Worm (Caenorhabditis elegans) whole organism, L4 larva: ENCODE results near the gene K07D4.9.

Source experiments
- D1046.2 ChIP-seq: fragments of 200-800 bp; sonication (Bioruptor generic); IDR thresholded peaks from 2 replicates; pipeline ENCODE4 v1.3.6; 2022; ENCODE audit warnings: missing genetic modification characterization, missing compliant biosample characterization
- F10B5.3 ChIP-seq: sonication (generic microtip); optimal IDR thresholded peaks from 2 replicates; lab custom pipeline; 2016; ENCODE audit warnings: mild to moderate bottlenecking, missing genetic modification characterization, missing compliant biosample characterization
- F37D6.2 ChIP-seq: sonication (generic microtip); optimal IDR thresholded peaks from 2 replicates; lab custom pipeline; 2016; ENCODE audit warnings: mild to moderate bottlenecking, missing genetic modification characterization, missing compliant biosample characterization
- Y105C5A.15 ChIP-seq: fragments of 200-800 bp; sonication (Bioruptor generic); IDR thresholded peaks from 2 replicates; pipeline ENCODE4 v1.3.6; 2022; ENCODE audit warnings: missing genetic modification characterization, missing compliant biosample characterization
- ZK337.2 ChIP-seq: fragments of 200-800 bp; sonication (Bioruptor generic); IDR thresholded peaks from 2 replicates; pipeline ENCODE4 v1.3.6; 2022; ENCODE audit warnings: missing genetic modification reagents, missing genetic modification characterization, missing compliant biosample characterization
- aha-1 ChIP-seq: fragments of 150-350 bp; peaks from one replicate; lab custom pipeline; 2014; ENCODE audit warnings: missing biosample characterization, missing genetic modification characterization
- ceh-28 ChIP-seq: fragments of 150-350 bp; optimal IDR thresholded peaks from 2 replicates; lab custom pipeline; 2014; ENCODE audit warnings: missing biosample characterization, missing genetic modification reagents, missing genetic modification characterization
- ceh-32 ChIP-seq: sonication (generic microtip); optimal IDR thresholded peaks from 2 replicates; lab custom pipeline; 2016; ENCODE audit warnings: mild to moderate bottlenecking, missing genetic modification characterization, missing compliant biosample characterization; ENCODE audit not compliant: poor library complexity
- ceh-62 ChIP-seq: sonication (generic microtip); optimal IDR thresholded peaks from 2 replicates; lab custom pipeline; 2017; ENCODE audit warnings: missing biosample characterization, missing genetic modification characterization
- ctbp-1 ChIP-seq: fragments of 200-800 bp; sonication (Bioruptor generic); IDR thresholded peaks from 2 replicates; pipeline ENCODE4 v1.3.6; 2022; ENCODE audit warnings: missing genetic modification reagents, missing genetic modification characterization, missing compliant biosample characterization
- daf-8 ChIP-seq: fragments of 200-800 bp; sonication (Bioruptor generic); IDR thresholded peaks from 2 replicates; pipeline ENCODE4 v1.3.6; 2022; ENCODE audit warnings: missing genetic modification characterization, missing compliant biosample characterization
- dmd-8 ChIP-seq: fragments of 200-800 bp; sonication (Bioruptor generic); IDR thresholded peaks from 2 replicates; pipeline ENCODE4 v1.3.6; 2022; ENCODE audit warnings: missing genetic modification characterization, missing compliant biosample characterization
- dmd-9 ChIP-seq: fragments of 200-800 bp; sonication (Bioruptor generic); IDR thresholded peaks from 2 replicates; pipeline ENCODE4 v1.3.6; 2022; ENCODE audit warnings: missing genetic modification reagents, missing genetic modification characterization, missing compliant biosample characterization
- dve-1 ChIP-seq: sonication (generic microtip); optimal IDR thresholded peaks from 2 replicates; lab custom pipeline; 2017; ENCODE audit warnings: antibody characterized with exemption, mild to moderate bottlenecking, missing genetic modification characterization, missing compliant biosample characterization; ENCODE audit not compliant: insufficient read depth
- egl-43 ChIP-seq: fragments of 200-800 bp; sonication (Bioruptor generic); IDR thresholded peaks from 2 replicates; pipeline ENCODE4 v1.3.6; 2022; ENCODE audit warnings: missing genetic modification reagents, missing genetic modification characterization, missing compliant biosample characterization
- fkh-10 ChIP-seq: fragments of 150-350 bp; optimal IDR thresholded peaks from 2 replicates; lab custom pipeline; 2014; ENCODE audit warnings: missing biosample characterization, missing genetic modification reagents, missing genetic modification characterization
- hif-1 ChIP-seq, 2 experiments: sonication (generic microtip); optimal IDR thresholded peaks; 2 replicates each; lab custom pipeline; 2016 to 2017; ENCODE audit warnings: missing compliant biosample characterization in 2 of 2, missing genetic modification characterization in 2 of 2, missing genetic modification reagents in 2 of 2, missing genotype in 2 of 2, mild to moderate bottlenecking in 1 of 2
- hmg-1.1 ChIP-seq: fragments of 200-800 bp; sonication (Bioruptor generic); IDR thresholded peaks from 2 replicates; pipeline ENCODE4 v1.3.6; 2022; ENCODE audit warnings: missing genetic modification reagents, missing genetic modification characterization, missing compliant biosample characterization
- lim-7 ChIP-seq: fragments of 200-800 bp; sonication (Bioruptor generic); IDR thresholded peaks from 2 replicates; pipeline ENCODE4 v1.3.6; 2022; ENCODE audit warnings: missing genetic modification characterization, missing compliant biosample characterization
- lin-1 ChIP-seq: fragments of 200-800 bp; sonication (Bioruptor generic); IDR thresholded peaks from 2 replicates; pipeline ENCODE4 v1.3.6; 2022; ENCODE audit warnings: missing genetic modification reagents, missing genetic modification characterization, missing compliant biosample characterization
- lin-13 ChIP-seq: fragments of 150-350 bp; optimal IDR thresholded peaks from 2 replicates; lab custom pipeline; 2014; ENCODE audit warnings: missing biosample characterization, missing genetic modification reagents, missing genetic modification characterization
- lin-39 ChIP-seq: fragments of 150-350 bp; optimal IDR thresholded peaks from 2 replicates; lab custom pipeline; 2014; ENCODE audit warnings: missing biosample characterization, missing genetic modification reagents, missing genetic modification characterization
- mdt-29 ChIP-seq: fragments of 200-800 bp; sonication (Bioruptor generic); IDR thresholded peaks from 2 replicates; pipeline ENCODE4 v1.3.6; 2022; ENCODE audit warnings: missing genetic modification reagents, missing genetic modification characterization, missing compliant biosample characterization
- mep-1 ChIP-seq: fragments of 150-350 bp; sonication (generic microtip); optimal IDR thresholded peaks from 3 replicates; lab custom pipeline; 2014; ENCODE audit warnings: missing biosample characterization, missing genetic modification characterization
- mes-2 ChIP-seq: sonication (generic microtip); optimal IDR thresholded peaks from 2 replicates; lab custom pipeline; 2016; ENCODE audit warnings: missing genotype, mild to moderate bottlenecking, missing genetic modification characterization, missing compliant biosample characterization; ENCODE audit not compliant: poor library complexity, severe bottlenecking
- mxl-3 ChIP-seq: fragments of 200-800 bp; sonication (Bioruptor generic); optimal IDR thresholded peaks from 2 replicates; lab custom pipeline; 2018; ENCODE audit warnings: mild to moderate bottlenecking, missing genetic modification characterization, missing compliant biosample characterization
- nhr-10 ChIP-seq: fragments of 150-350 bp; optimal IDR thresholded peaks from 2 replicates; lab custom pipeline; 2014; ENCODE audit warnings: missing biosample characterization, missing genetic modification characterization
- nhr-11 ChIP-seq: fragments of 150-350 bp; optimal IDR thresholded peaks from 2 replicates; lab custom pipeline; 2014; ENCODE audit warnings: missing biosample characterization, missing genetic modification characterization
- nhr-111 ChIP-seq: fragments of 200-800 bp; sonication (Bioruptor generic); optimal IDR thresholded peaks from 2 replicates; lab custom pipeline; 2018; ENCODE audit warnings: mild to moderate bottlenecking, missing genetic modification characterization, missing compliant biosample characterization
- nhr-25 ChIP-seq: sonication (generic microtip); optimal IDR thresholded peaks from 2 replicates; lab custom pipeline; 2017; ENCODE audit warnings: missing genetic modification characterization, mild to moderate bottlenecking, missing compliant biosample characterization, antibody characterized with exemption, moderate library complexity, borderline replicate concordance; ENCODE audit not compliant: insufficient read depth
- nhr-42 ChIP-seq: fragments of 200-800 bp; sonication (Bioruptor generic); IDR thresholded peaks from 2 replicates; pipeline ENCODE4 v1.3.6; 2022; ENCODE audit warnings: missing genetic modification characterization, missing compliant biosample characterization
- nhr-48 ChIP-seq: sonication (generic microtip); optimal IDR thresholded peaks from 2 replicates; lab custom pipeline; 2016; ENCODE audit warnings: mild to moderate bottlenecking, missing genetic modification characterization, missing compliant biosample characterization
- pha-4 ChIP-seq, 2 experiments: fragments of 150-350 bp in 1 of 2; fragments of 200-800 bp in 1 of 2; sonication (Bioruptor generic) in 1 of 2; IDR thresholded peaks in 1 of 2; optimal IDR thresholded peaks in 1 of 2; 2 replicates each; pipeline versions ENCODE4 v1.3.6 to Lab custom; 2014 to 2022; ENCODE audit warnings: missing genetic modification characterization in 2 of 2, missing genetic modification reagents in 2 of 2, missing biosample characterization in 1 of 2, missing compliant biosample characterization in 1 of 2
- rbr-2 ChIP-seq: sonication (generic microtip); optimal IDR thresholded peaks from 2 replicates; lab custom pipeline; 2016; ENCODE audit warnings: missing genotype, missing genetic modification characterization, missing compliant biosample characterization
- set-16 ChIP-seq: fragments of 200-800 bp; sonication (Bioruptor generic); IDR thresholded peaks from 2 replicates; pipeline ENCODE4 v1.3.6; 2022; ENCODE audit warnings: missing genetic modification reagents, missing genetic modification characterization, missing compliant biosample characterization
- snpc-4 ChIP-seq: fragments of 150-350 bp; optimal IDR thresholded peaks from 2 replicates; lab custom pipeline; 2014; ENCODE audit warnings: missing biosample characterization, missing genetic modification characterization
- spr-3 ChIP-seq: fragments of 200-800 bp; sonication (Bioruptor generic); optimal IDR thresholded peaks from 2 replicates; lab custom pipeline; 2018; ENCODE audit warnings: mild to moderate bottlenecking, missing genetic modification characterization, missing compliant biosample characterization
- tra-1 ChIP-seq: fragments of 200-800 bp; sonication (Bioruptor generic); IDR thresholded peaks from 2 replicates; pipeline ENCODE4 v1.3.6; 2022; ENCODE audit warnings: missing genetic modification reagents, missing genetic modification characterization, missing compliant biosample characterization
- unc-130 ChIP-seq: sonication (generic microtip); optimal IDR thresholded peaks from 2 replicates; lab custom pipeline; 2016; ENCODE audit warnings: missing genetic modification reagents, missing genetic modification characterization, missing compliant biosample characterization
- unc-39 ChIP-seq: sonication (generic microtip); optimal IDR thresholded peaks from 2 replicates; lab custom pipeline; 2017; ENCODE audit warnings: missing biosample characterization, missing genetic modification characterization
- unc-62 ChIP-seq, 3 experiments: fragments of 150-350 bp in 1 of 3; sonication (generic microtip); optimal IDR thresholded peaks in 2 of 3; peaks in 1 of 3; 1 replicate in 1 of 3; 2 replicates in 2 of 3; lab custom pipeline; 2014 to 2017; ENCODE audit warnings: missing biosample characterization in 3 of 3, missing genetic modification characterization in 3 of 3, missing genetic modification reagents in 3 of 3, missing genotype in 1 of 3
- vab-7 ChIP-seq: fragments of 200-800 bp; sonication (Bioruptor generic); IDR thresholded peaks from 2 replicates; pipeline ENCODE4 v1.3.6; 2022; ENCODE audit warnings: missing genetic modification reagents, missing genetic modification characterization, missing compliant biosample characterization
- zfp-2 ChIP-seq: sonication (generic microtip); optimal IDR thresholded peaks from 2 replicates; lab custom pipeline; 2016; ENCODE audit warnings: mild to moderate bottlenecking, missing genetic modification characterization, missing compliant biosample characterization
- zip-11 ChIP-seq: fragments of 200-800 bp; sonication (Bioruptor generic); IDR thresholded peaks from 2 replicates; pipeline ENCODE4 v1.3.6; 2022; ENCODE audit warnings: missing genetic modification characterization, missing compliant biosample characterization
- zip-2 ChIP-seq: fragments of 150-350 bp; optimal IDR thresholded peaks from 2 replicates; lab custom pipeline; 2014; ENCODE audit warnings: missing biosample characterization, missing genetic modification characterization
- ztf-7 ChIP-seq: fragments of 150-350 bp; optimal IDR thresholded peaks from 2 replicates; lab custom pipeline; 2014; ENCODE audit warnings: missing biosample characterization, missing genetic modification characterization

Gene K07D4.9

ce11 chrII:3999537-3999936 lies 28.8 kb upstream of the K07D4.9 start:
- TF ChIP-seq nhr-42 (GFP tag; lab: Robert Waterston, UW) (no peak), ctbp-1 (no peak), mxl-3 (GFP tag; lab: Kevin White, UChicago) (no peak), mep-1 (tag; lab: Kevin White, UChicago) (no peak), ceh-28 (tag; lab: Kevin White, UChicago) (no peak), F10B5.3 (tag; lab: Kevin White, UChicago) (no peak), egl-43 (no peak), unc-130 (GFP tag; lab: Kevin White, UChicago) (no peak), nhr-48 (tag; lab: Kevin White, UChicago) (no peak), fkh-10 (no peak), zip-2 (tag; lab: Kevin White, UChicago) (no peak), ceh-62 (no peak), vab-7 (GFP tag; lab: Robert Waterston, UW) (no peak), nhr-25 (no peak), Y105C5A.15 (GFP tag; lab: Robert Waterston, UW) (no peak), set-16 (GFP tag; lab: Robert Waterston, UW) (peak; percentile 76), lin-13 (no peak), aha-1 (tag; lab: Kevin White, UChicago) (peak; percentile 35), nhr-11 (tag; lab: Kevin White, UChicago) (no peak), unc-62 (GFP tag; optimal IDR thresholded peaks at IDR 0.05 in 1 of 2; lab: Kevin White, UChicago) (peak in 1 of 2 experiments; percentile 32), unc-62 (tag; optimal IDR thresholded peaks at IDR 0.05; lab: Kevin White, UChicago) (no peak), tra-1 (GFP tag; lab: Robert Waterston, UW) (0 out of 2 replicates have a peak, but pooled peaks have one; percentile 59), lim-7 (GFP tag; lab: Robert Waterston, UW) (no peak), ztf-7 (tag; lab: Kevin White, UChicago) (no peak), lin-39 (tag; lab: Kevin White, UChicago) (no peak), hmg-1.1 (GFP tag; lab: Robert Waterston, UW) (0 out of 2 replicates have a peak, but pooled peaks have one; percentile 24), nhr-111 (GFP tag; lab: Kevin White, UChicago) (no peak), pha-4 (GFP tag; IDR thresholded peaks at IDR 0.05; lab: Robert Waterston, UW) (no peak), pha-4 (tag; optimal IDR thresholded peaks at IDR 0.05; lab: Kevin White, UChicago) (no peak), rbr-2 (tag; lab: Kevin White, UChicago) (no peak), lin-1 (GFP tag; lab: Robert Waterston, UW) (no peak), ZK337.2 (no peak), ceh-32 (tag; lab: Kevin White, UChicago) (no peak), dmd-9 (GFP tag; lab: Robert Waterston, UW) (no peak), dmd-8 (GFP tag; lab: Robert Waterston, UW) (no peak), zip-11 (GFP tag; lab: Robert Waterston, UW) (no peak), nhr-10 (tag; lab: Kevin White, UChicago) (no peak), F37D6.2 (tag; lab: Kevin White, UChicago) (no peak)

ce11 chrII:4000430-4000829 lies 27.9 kb upstream of the K07D4.9 start:
- TF ChIP-seq mdt-29 (no peak), lin-39 (tag; lab: Kevin White, UChicago) (no peak), unc-39 (tag; lab: Kevin White, UChicago) (no peak), mes-2 (tag; lab: Kevin White, UChicago) (no peak), hmg-1.1 (GFP tag; lab: Robert Waterston, UW) (no peak), ZK337.2 (no peak), spr-3 (GFP tag; lab: Kevin White, UChicago) (no peak), zfp-2 (no peak), tra-1 (GFP tag; lab: Robert Waterston, UW) (no peak), hif-1 (tag; optimal IDR thresholded peaks at IDR 0.05; lab: Kevin White, UChicago) (no peak), D1046.2 (GFP tag; lab: Robert Waterston, UW) (no peak), dve-1 (tag; lab: Kevin White, UChicago) (no peak), snpc-4 (tag; lab: Kevin White, UChicago) (no peak), ceh-28 (tag; lab: Kevin White, UChicago) (no peak), daf-8 (GFP tag; lab: Robert Waterston, UW) (no peak)
